Worm (Caenorhabditis elegans): Measurements from ENCODE around the gene ostf-4.

Gene ostf-4

ce11 chrIII:10311016-10311415 is 7.3 kb downstream of the ostf-4 start, which contains the start of gene T07A5.7:
TSS of gene T07A5.7 (minus strand) at chrIII:10311116.
- TF ChIP-seq ceh-13 (GFP tag; optimal IDR thresholded peaks at IDR 0.05), result no peak
- no peak for TF ChIP-seq sea-1 (GFP tag; conservative IDR thresholded peaks at IDR 0.05)
- no peak for TF ChIP-seq tbx-37 (GFP tag; conservative IDR thresholded peaks at IDR 0.05)
- no peak for TF ChIP-seq ama-1 (optimal IDR thresholded peaks at IDR 0.05)
- no peak for TF ChIP-seq ceh-36 (tag; optimal IDR thresholded peaks at IDR 0.05)
- no peak for TF ChIP-seq F13C5.2 (tag; optimal IDR thresholded peaks at IDR 0.05)
- no peak for TF ChIP-seq flt-1 (GFP tag; IDR thresholded peaks at IDR 0.05)
- TF ChIP-seq ets-7 (tag; optimal IDR thresholded peaks at IDR 0.05), result no peak
- TF ChIP-seq B0310.2 (tag; optimal IDR thresholded peaks at IDR 0.05), result no peak
- TF ChIP-seq hnd-1 (tag; optimal IDR thresholded peaks at IDR 0.05), result no peak
- no peak for TF ChIP-seq pes-1 (GFP tag; IDR thresholded peaks at IDR 0.05)
- no peak for TF ChIP-seq tbx-11 (GFP tag; IDR thresholded peaks at IDR 0.05)
- TF ChIP-seq aly-1 (tag; optimal IDR thresholded peaks at IDR 0.05), result no peak
- TF ChIP-seq tra-4 (tag; optimal IDR thresholded peaks at IDR 0.05), result no peak
- TF ChIP-seq scrt-1 (GFP tag; IDR thresholded peaks at IDR 0.05), result no peak

- TF ChIP-seq tbx-11 (GFP tag; IDR thresholded peaks at IDR 0.05) (no peak), tra-4 (tag; optimal IDR thresholded peaks at IDR 0.05) (no peak), aly-1 (tag; optimal IDR thresholded peaks at IDR 0.05) (no peak), hmbx-1 (tag; optimal IDR thresholded peaks at IDR 0.05) (no peak), ama-1 (optimal IDR thresholded peaks at IDR 0.05) (no peak), sea-1 (GFP tag; conservative IDR thresholded peaks at IDR 0.05) (no peak), ceh-36 (tag; optimal IDR thresholded peaks at IDR 0.05) (no peak), ets-7 (tag; optimal IDR thresholded peaks at IDR 0.05) (no peak)
These were observed 12.3 kb downstream of the ostf-4 start, which contains the start of gene T07A5.1 for ce11 chrIII:10306049-10306448. TSS of gene T07A5.1 (minus strand) at chrIII:10306197.

- TF ChIP-seq pes-1 (GFP tag; IDR thresholded peaks at IDR 0.05) (no peak), tbx-11 (GFP tag; IDR thresholded peaks at IDR 0.05) (no peak), sea-1 (GFP tag; conservative IDR thresholded peaks at IDR 0.05) (no peak), ceh-36 (tag; optimal IDR thresholded peaks at IDR 0.05) (no peak), tra-4 (tag; optimal IDR thresholded peaks at IDR 0.05) (no peak), flt-1 (GFP tag; IDR thresholded peaks at IDR 0.05) (no peak), ets-7 (tag; optimal IDR thresholded peaks at IDR 0.05) (no peak), B0310.2 (tag; optimal IDR thresholded peaks at IDR 0.05) (no peak), F13C5.2 (tag; optimal IDR thresholded peaks at IDR 0.05) (no peak), scrt-1 (GFP tag; IDR thresholded peaks at IDR 0.05) (no peak), aly-1 (tag; optimal IDR thresholded peaks at IDR 0.05) (no peak), tbx-37 (GFP tag; conservative IDR thresholded peaks at IDR 0.05) (no peak), hmbx-1 (tag; optimal IDR thresholded peaks at IDR 0.05) (no peak), hnd-1 (tag; optimal IDR thresholded peaks at IDR 0.05) (no peak), hmg-4 (GFP tag; optimal IDR thresholded peaks at IDR 0.05) (no peak), ama-1 (optimal IDR thresholded peaks at IDR 0.05) (no peak)
These were observed 13.1 kb downstream of the ostf-4 start for ce11 chrIII:10305295-10305694.

- TF ChIP-seq hnd-1 (tag; optimal IDR thresholded peaks at IDR 0.05) (no peak), F13C5.2 (tag; optimal IDR thresholded peaks at IDR 0.05) (no peak), pes-1 (GFP tag; IDR thresholded peaks at IDR 0.05) (no peak), B0310.2 (tag; optimal IDR thresholded peaks at IDR 0.05) (no peak), ama-1 (optimal IDR thresholded peaks at IDR 0.05) (no peak), tbx-11 (GFP tag; IDR thresholded peaks at IDR 0.05) (no peak), hmbx-1 (tag; optimal IDR thresholded peaks at IDR 0.05) (no peak), sea-1 (GFP tag; conservative IDR thresholded peaks at IDR 0.05) (no peak), ceh-36 (tag; optimal IDR thresholded peaks at IDR 0.05) (no peak), scrt-1 (GFP tag; IDR thresholded peaks at IDR 0.05) (no peak), aly-1 (tag; optimal IDR thresholded peaks at IDR 0.05) (no peak), tbx-37 (GFP tag; conservative IDR thresholded peaks at IDR 0.05) (no peak), tra-4 (tag; optimal IDR thresholded peaks at IDR 0.05) (no peak), ets-7 (tag; optimal IDR thresholded peaks at IDR 0.05) (no peak), hmg-4 (GFP tag; optimal IDR thresholded peaks at IDR 0.05) (no peak), flt-1 (GFP tag; IDR thresholded peaks at IDR 0.05) (no peak), ceh-13 (GFP tag; optimal IDR thresholded peaks at IDR 0.05) (no peak)
These were observed 18.3 kb downstream of the ostf-4 start, which contains the start of gene vglu-3 for ce11 chrIII:10300078-10300477. TSS of gene vglu-3 (plus strand) at chrIII:10300378.

- TF ChIP-seq tbx-37 (GFP tag; conservative IDR thresholded peaks at IDR 0.05) (no peak), hmbx-1 (tag; optimal IDR thresholded peaks at IDR 0.05) (no peak), hnd-1 (tag; optimal IDR thresholded peaks at IDR 0.05) (no peak), aly-1 (tag; optimal IDR thresholded peaks at IDR 0.05) (no peak), tra-4 (tag; optimal IDR thresholded peaks at IDR 0.05) (no peak), ceh-13 (GFP tag; optimal IDR thresholded peaks at IDR 0.05) (no peak), tbx-11 (GFP tag; IDR thresholded peaks at IDR 0.05) (no peak), flt-1 (GFP tag; IDR thresholded peaks at IDR 0.05) (no peak), pes-1 (GFP tag; IDR thresholded peaks at IDR 0.05) (no peak), ama-1 (optimal IDR thresholded peaks at IDR 0.05) (no peak), B0310.2 (tag; optimal IDR thresholded peaks at IDR 0.05) (no peak), hmg-4 (GFP tag; optimal IDR thresholded peaks at IDR 0.05) (no peak), ceh-36 (tag; optimal IDR thresholded peaks at IDR 0.05) (no peak)
These were observed 21.5 kb downstream of the ostf-4 start for ce11 chrIII:10296904-10297303.

ce11 chrIII:10294837-10295236 is 23.5 kb downstream of the ostf-4 start, which contains the start of gene vglu-2:
TSS of gene vglu-2 (plus strand) at chrIII:10295137.
- TF ChIP-seq aly-1 (tag; optimal IDR thresholded peaks at IDR 0.05) (no peak), F13C5.2 (tag; optimal IDR thresholded peaks at IDR 0.05) (no peak), ceh-13 (GFP tag; optimal IDR thresholded peaks at IDR 0.05) (no peak), hmg-4 (GFP tag; optimal IDR thresholded peaks at IDR 0.05) (no peak), hmbx-1 (tag; optimal IDR thresholded peaks at IDR 0.05) (no peak), tbx-37 (GFP tag; conservative IDR thresholded peaks at IDR 0.05) (no peak), ama-1 (optimal IDR thresholded peaks at IDR 0.05) (no peak), ets-7 (tag; optimal IDR thresholded peaks at IDR 0.05) (no peak), tra-4 (tag; optimal IDR thresholded peaks at IDR 0.05) (no peak), B0310.2 (tag; optimal IDR thresholded peaks at IDR 0.05) (no peak)

ce11 chrIII:10293946-10294345 is 24.4 kb downstream of the ostf-4 start:
- no peak for TF ChIP-seq hnd-1 (tag; optimal IDR thresholded peaks at IDR 0.05)
- no peak for TF ChIP-seq ceh-13 (GFP tag; optimal IDR thresholded peaks at IDR 0.05)
- TF ChIP-seq ama-1 (optimal IDR thresholded peaks at IDR 0.05), result no peak
- no peak for TF ChIP-seq aly-1 (tag; optimal IDR thresholded peaks at IDR 0.05)
- TF ChIP-seq ets-7 (tag; optimal IDR thresholded peaks at IDR 0.05), result no peak
- TF ChIP-seq F13C5.2 (tag; optimal IDR thresholded peaks at IDR 0.05), result no peak
- no peak for TF ChIP-seq sea-1 (GFP tag; conservative IDR thresholded peaks at IDR 0.05)
- no peak for TF ChIP-seq B0310.2 (tag; optimal IDR thresholded peaks at IDR 0.05)
- no peak for TF ChIP-seq tbx-37 (GFP tag; conservative IDR thresholded peaks at IDR 0.05)
- TF ChIP-seq tbx-11 (GFP tag; IDR thresholded peaks at IDR 0.05), result no peak
- TF ChIP-seq scrt-1 (GFP tag; IDR thresholded peaks at IDR 0.05), result no peak
- TF ChIP-seq hmbx-1 (tag; optimal IDR thresholded peaks at IDR 0.05), result no peak
- TF ChIP-seq tra-4 (tag; optimal IDR thresholded peaks at IDR 0.05), result no peak
- no peak for TF ChIP-seq flt-1 (GFP tag; IDR thresholded peaks at IDR 0.05)
- no peak for TF ChIP-seq ceh-36 (tag; optimal IDR thresholded peaks at IDR 0.05)
